Worm (Caenorhabditis elegans) whole organism, L4 larva: ENCODE measurements around the gene icd-1.

ENCODE experiments used
- T20F7.1 ChIP-seq: fragments of 200-800 bp; sonication (Bioruptor generic); optimal IDR thresholded peaks from 2 replicates; lab custom pipeline; 2018; ENCODE audit warnings: mild to moderate bottlenecking, missing genetic modification characterization, missing compliant biosample characterization
- T26A8.4 ChIP-seq: fragments of 200-800 bp; sonication (Bioruptor generic); IDR thresholded peaks from 2 replicates; pipeline ENCODE4 v1.3.6; 2022; ENCODE audit warnings: missing genetic modification characterization, missing compliant biosample characterization
- ama-1 ChIP-seq: fragments of 150-350 bp; optimal IDR thresholded peaks from 2 replicates; lab custom pipeline; 2014; ENCODE audit warnings: inconsistent platforms, mixed read lengths
- ceh-82 ChIP-seq: sonication (generic microtip); optimal IDR thresholded peaks from 2 replicates; lab custom pipeline; 2017; ENCODE audit warnings: missing biosample characterization, missing genetic modification characterization
- ces-1 ChIP-seq: fragments of 150-350 bp; sonication (generic microtip); optimal IDR thresholded peaks from 4 replicates; lab custom pipeline; 2014; ENCODE audit warnings: missing biosample characterization, missing genetic modification reagents, missing genetic modification characterization
- gei-8 ChIP-seq: fragments of 200-800 bp; sonication (Bioruptor generic); optimal IDR thresholded peaks from 2 replicates; lab custom pipeline; 2018; ENCODE audit warnings: mild to moderate bottlenecking, missing genetic modification characterization, missing compliant biosample characterization
- lsy-2 ChIP-seq, 2 experiments: fragments of 150-350 bp in 1 of 2; sonication (generic microtip) in 1 of 2; optimal IDR thresholded peaks; 2 replicates each; lab custom pipeline; 2014 to 2017; ENCODE audit warnings: missing biosample characterization in 2 of 2, missing genetic modification characterization in 2 of 2
- nhr-25 ChIP-seq: sonication (generic microtip); optimal IDR thresholded peaks from 2 replicates; lab custom pipeline; 2017; ENCODE audit warnings: missing genetic modification characterization, mild to moderate bottlenecking, missing compliant biosample characterization, antibody characterized with exemption, moderate library complexity, borderline replicate concordance; ENCODE audit not compliant: insufficient read depth
- zag-1 ChIP-seq: fragments of 150-350 bp; optimal IDR thresholded peaks from 2 replicates; lab custom pipeline; 2014; ENCODE audit warnings: missing biosample characterization, missing genetic modification characterization

- TF ChIP-seq T20F7.1 (no peak), ceh-82 (tag; lab: Kevin White, UChicago) (no peak), ces-1 (no peak), gei-8 (GFP tag; lab: Kevin White, UChicago) (no peak), nhr-25 (no peak), lsy-2 (tag; optimal IDR thresholded peaks at IDR 0.05; lab: Kevin White, UChicago) (peak in 1 of 2 experiments; percentile 34), ama-1 (lab: Kevin White, UChicago) (no peak), T26A8.4 (GFP tag; lab: Robert Waterston, UW) (no peak), zag-1 (tag; lab: Kevin White, UChicago) (no peak)
Measured at ce11 chrII:6600973-6601372, 12.5 kb upstream of the icd-1 start, which contains the start of gene vps-33.2.
